Fruit fly (Drosophila melanogaster) whole organism: ENCODE data around the gene Cngl.

ENCODE experiments used
- CG8478 ChIP-seq: fragments of >200 bp; optimal IDR thresholded peaks from 2 replicates; lab custom pipeline; 2018; ENCODE audit warnings: inconsistent platforms
- EcR ChIP-seq, 2 experiments: fragments of >200 bp; optimal IDR thresholded peaks; 2 replicates each; lab custom pipeline; 2017; ENCODE audit warnings: missing biosample characterization in 2 of 2, missing genetic modification characterization in 2 of 2, missing genetic modification reagents in 2 of 2
- psq ChIP-seq: fragments of >200 bp; optimal IDR thresholded peaks from 2 replicates; lab custom pipeline; 2017

dm6 chrX:15490519-15490918 is 49.5 kb upstream of the Cngl start:
- TF ChIP-seq psq (lab: Kevin White, UChicago) (no peak), CG8478 (lab: Kevin White, UChicago) (no peak), EcR (GFP tag; optimal IDR thresholded peaks at IDR 0.05; lab: Kevin White, UChicago) (no peak)
